Fruit fly (Drosophila melanogaster) Kc167 (cell line): ENCODE results near the gene eIF4H1.

Experiments
- Myc ChIP-seq: fragments of >200 bp; optimal IDR thresholded peaks from 2 replicates; lab custom pipeline; 2017; ENCODE audit warnings: missing external identifiers
- Sin3A ChIP-seq: fragments of >200 bp; optimal IDR thresholded peaks from 2 replicates; lab custom pipeline; 2018; ENCODE audit warnings: missing external identifiers
- h ChIP-seq: fragments of >200 bp; optimal IDR thresholded peaks from 3 replicates; lab custom pipeline; 2018; ENCODE audit warnings: missing external identifiers
- insv ChIP-seq: fragments of >200 bp; optimal IDR thresholded peaks from 3 replicates; lab custom pipeline; 2018; ENCODE audit warnings: missing external identifiers
- psq ChIP-seq: fragments of >200 bp; optimal IDR thresholded peaks from 2 replicates; lab custom pipeline; 2017; ENCODE audit warnings: missing external identifiers
- ttk ChIP-seq: sonication (Bioruptor generic); optimal IDR thresholded peaks from 2 replicates; lab custom pipeline; 2017; ENCODE audit warnings: missing external identifiers

Gene eIF4H1

dm6 chrX:16423125-16423509 is 25.3 kb upstream of the eIF4H1 start:
- TF ChIP-seq Myc, result no peak
- TF ChIP-seq h, result no peak
- no peak for TF ChIP-seq insv
- no peak for TF ChIP-seq ttk (lab: Kevin White, UChicago)
- no peak for TF ChIP-seq Sin3A
- no peak for TF ChIP-seq psq (lab: Kevin White, UChicago)

dm6 chrX:16424296-16424695 is 24.2 kb upstream of the eIF4H1 start:
- TF ChIP-seq ttk (lab: Kevin White, UChicago) (no peak), h (no peak), psq (lab: Kevin White, UChicago) (no peak), Myc (no peak), insv (no peak), Sin3A (no peak)

DNA sequence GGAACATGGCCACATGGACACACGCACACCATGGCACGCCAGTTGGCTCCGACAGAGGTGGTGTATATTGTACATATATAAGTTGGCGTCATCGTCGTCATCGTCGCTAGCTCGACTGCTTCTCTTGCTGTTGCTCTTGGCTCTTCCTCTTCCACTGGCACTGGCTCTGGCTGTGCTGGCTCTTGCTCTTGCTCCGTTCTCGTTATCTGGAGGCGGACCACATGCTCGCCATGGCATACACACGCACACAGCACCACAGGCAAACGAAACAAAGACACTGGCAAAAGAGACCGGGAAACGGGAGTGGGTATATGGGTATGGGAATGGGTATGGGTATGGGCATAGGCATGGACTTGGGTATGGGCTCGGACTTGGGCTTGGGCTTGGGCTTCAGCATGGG is 23.3 kb upstream of the eIF4H1 start:
- TF ChIP-seq ttk (lab: Kevin White, UChicago) (peak; percentile 52), Myc (no peak)

- TF ChIP-seq psq (lab: Kevin White, UChicago) (no peak), h (no peak), ttk (lab: Kevin White, UChicago) (no peak), insv (no peak), Sin3A (no peak), Myc (no peak)
Observed at dm6 chrX:16426478-16427052, 21.9 kb upstream of the eIF4H1 start.

DNA sequence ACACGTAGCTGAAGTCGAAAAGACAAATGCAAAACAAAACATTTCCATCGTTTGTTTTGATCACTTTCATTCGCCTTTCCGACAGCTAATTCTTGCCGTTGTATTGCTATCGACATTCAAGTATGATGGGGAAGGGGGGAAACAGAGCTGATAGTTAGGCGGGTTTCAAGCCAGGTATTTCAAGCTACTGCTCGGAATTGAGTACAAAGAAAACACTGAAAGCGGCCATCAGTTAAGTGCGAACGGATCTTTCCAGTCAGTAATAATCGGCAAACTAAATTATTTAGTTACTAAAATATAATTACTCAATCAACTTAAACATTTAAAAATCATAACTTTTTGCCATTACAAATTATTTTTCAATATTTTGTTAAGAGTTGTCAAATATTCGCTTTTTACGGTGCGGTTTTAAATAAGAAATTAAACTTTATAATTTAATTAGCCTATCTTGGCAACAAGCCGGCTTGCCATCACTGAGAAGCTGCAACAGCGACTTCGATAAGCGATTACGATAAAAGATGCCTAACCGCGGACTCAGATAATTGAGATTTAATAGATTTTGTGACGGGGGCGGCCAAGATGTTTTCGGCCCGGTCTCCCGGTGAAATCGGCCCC is 20.6 kb upstream of the eIF4H1 start:
- TF ChIP-seq psq (lab: Kevin White, UChicago) (no peak), ttk (lab: Kevin White, UChicago) (no peak), h (no peak), Sin3A (no peak), Myc (no peak), insv (no peak)

dm6 chrX:16428476-16428875 is 20.0 kb upstream of the eIF4H1 start:
- TF ChIP-seq psq (lab: Kevin White, UChicago) (no peak), h (no peak), Myc (no peak)

DNA sequence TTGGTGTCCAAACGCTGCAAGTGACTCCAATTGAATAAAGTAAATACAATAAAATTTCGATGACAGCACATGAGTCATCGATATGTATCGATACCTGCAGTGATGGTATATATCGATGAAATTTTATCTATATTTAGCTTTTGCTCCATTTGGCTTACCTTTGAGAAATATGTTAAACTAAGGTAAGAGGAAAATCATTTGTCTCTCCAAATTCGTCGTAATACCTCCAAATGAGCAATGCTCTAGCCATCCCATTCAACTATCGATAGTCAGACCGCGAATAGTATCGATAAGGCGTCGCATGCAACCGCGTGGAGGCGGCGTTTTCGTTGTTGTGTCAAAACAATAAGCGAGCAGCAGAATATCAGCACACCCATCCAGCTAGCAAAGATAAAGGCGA is 7.2 kb upstream of the eIF4H1 start, which contains the start of the genes Cdc50 and rngo:
Cdc50 (minus strand) TSS at position 52 of the 400 bp plus-strand sequence.
rngo (plus strand) TSS at position 189 of the 400 bp plus-strand sequence.
- no peak for TF ChIP-seq Sin3A
- TF ChIP-seq ttk (lab: Kevin White, UChicago), result no peak
- no peak for TF ChIP-seq h
- TF ChIP-seq psq (lab: Kevin White, UChicago), result no peak
- no peak for TF ChIP-seq insv
- no peak for TF ChIP-seq Myc

- no peak for TF ChIP-seq insv
- no peak for TF ChIP-seq h
- no peak for TF ChIP-seq Sin3A
- no peak for TF ChIP-seq Myc
- no peak for TF ChIP-seq ttk (lab: Kevin White, UChicago)
- no peak for TF ChIP-seq psq (lab: Kevin White, UChicago)
Observed at dm6 chrX:16442361-16442760, 6.1 kb upstream of the eIF4H1 start.

DNA sequence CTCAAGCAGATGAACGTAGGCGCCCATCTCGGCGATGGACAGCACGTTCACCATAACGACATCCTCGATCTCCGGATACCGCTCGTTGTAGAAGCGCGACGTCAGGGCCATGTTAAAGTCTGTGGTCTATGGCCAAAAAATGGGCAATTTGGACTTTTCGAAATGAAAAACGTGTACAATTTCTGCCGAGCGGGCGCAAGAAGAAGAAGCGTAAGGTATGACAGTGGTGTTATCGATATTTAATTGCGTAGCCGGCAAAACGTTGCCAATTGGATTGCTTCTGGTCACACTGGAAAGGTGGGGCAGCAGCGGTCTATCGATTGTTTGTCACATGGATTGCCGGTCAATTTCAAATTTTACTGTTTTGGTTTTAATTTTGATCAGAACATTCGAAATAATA is 1.7 kb upstream of the eIF4H1 start, which contains the start of gene eIF2alpha:
eIF2alpha (minus strand) TSS at position 225 of the 400 bp plus-strand sequence.
- TF ChIP-seq psq (lab: Kevin White, UChicago) (no peak), Sin3A (no peak), Myc (no peak), ttk (lab: Kevin White, UChicago) (no peak), h (no peak), insv (no peak)

DNA sequence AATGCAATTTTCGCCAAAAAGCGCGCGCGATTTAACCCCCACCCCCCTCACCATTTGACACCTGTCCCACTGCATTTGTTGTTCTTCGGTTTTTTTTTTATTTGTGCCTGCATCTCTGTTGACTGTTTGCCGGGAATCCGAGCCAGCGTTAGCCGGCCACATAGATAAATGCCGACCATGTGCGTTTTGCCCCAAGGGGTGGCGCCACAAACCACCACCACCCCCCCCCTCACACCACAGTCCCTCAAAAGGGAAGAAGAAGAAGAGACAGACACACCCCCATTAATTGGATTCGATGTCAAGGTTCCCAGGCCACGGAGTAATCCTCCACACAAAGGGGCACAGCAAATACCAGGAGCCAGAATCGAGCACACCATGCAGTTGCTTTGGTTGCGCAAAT is 851 bp downstream of the eIF4H1 start:
- TF ChIP-seq h, result no peak
- no peak for TF ChIP-seq psq (lab: Kevin White, UChicago)
- TF ChIP-seq ttk (lab: Kevin White, UChicago), result no peak
- TF ChIP-seq Sin3A, result no peak
- TF ChIP-seq insv, result no peak
- no peak for TF ChIP-seq Myc

- TF ChIP-seq insv, result no peak
- no peak for TF ChIP-seq Myc
- TF ChIP-seq ttk (lab: Kevin White, UChicago), result no peak
- TF ChIP-seq Sin3A, result no peak
- no peak for TF ChIP-seq h
- TF ChIP-seq psq (lab: Kevin White, UChicago), result no peak
Observed at dm6 chrX:16456582-16456981, 8.1 kb downstream of the eIF4H1 start.

DNA sequence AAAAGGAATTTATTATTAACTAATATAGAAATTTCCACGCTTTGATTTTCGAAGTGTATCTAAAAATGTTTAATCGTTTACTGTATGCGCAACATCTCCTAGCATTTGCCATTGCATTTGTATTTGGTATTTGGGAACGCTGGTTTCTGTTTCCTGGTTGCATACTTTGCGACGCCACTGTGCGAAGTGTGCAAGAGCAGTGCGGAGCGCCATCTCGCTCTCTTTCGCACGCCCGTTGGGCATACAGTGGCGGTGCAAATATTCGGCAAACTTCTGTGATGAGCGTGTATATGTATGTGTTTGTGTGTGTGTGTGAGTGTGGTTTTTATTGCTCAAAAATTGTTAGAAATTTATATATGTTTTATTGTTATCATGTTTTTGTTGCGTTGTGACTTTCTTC is 10.1 kb downstream of the eIF4H1 start:
- TF ChIP-seq Sin3A (no peak), Myc (no peak), psq (lab: Kevin White, UChicago) (no peak), ttk (lab: Kevin White, UChicago) (no peak), insv (no peak), h (no peak)

dm6 chrX:16484533-16484932 is 36.1 kb downstream of the eIF4H1 start:
- no peak for TF ChIP-seq Sin3A
- TF ChIP-seq psq (lab: Kevin White, UChicago), result no peak
- TF ChIP-seq Myc, result no peak
- TF ChIP-seq insv, result no peak
- TF ChIP-seq h, result no peak
- no peak for TF ChIP-seq ttk (lab: Kevin White, UChicago)
